Fruit fly (Drosophila melanogaster) whole organism, wandering third instar larva: Measurements from ENCODE around the gene ninaE.

Experiments
- Abd-B ChIP-seq: fragments of >200 bp; optimal IDR thresholded peaks from 2 replicates; lab custom pipeline; 2017; ENCODE audit warnings: missing biosample characterization, missing genetic modification characterization
- CG32264 ChIP-seq: fragments of 200-800 bp; sonication (Bioruptor generic); optimal IDR thresholded peaks from 2 replicates; lab custom pipeline; 2016; ENCODE audit warnings: missing biosample characterization, missing genetic modification characterization
- CG9705 ChIP-seq: fragments of 200-800 bp; sonication (Bioruptor generic); optimal IDR thresholded peaks from 2 replicates; lab custom pipeline; 2018; ENCODE audit warnings: missing biosample characterization, mild to moderate bottlenecking, missing genetic modification characterization
- CrebA ChIP-seq: fragments of 200-800 bp; sonication (Bioruptor generic); optimal IDR thresholded peaks from 2 replicates; lab custom pipeline; 2016; ENCODE audit warnings: missing biosample characterization, mild to moderate bottlenecking, missing genetic modification characterization, borderline replicate concordance
- Dfd ChIP-seq: fragments of >200 bp; optimal IDR thresholded peaks from 2 replicates; lab custom pipeline; 2017; ENCODE audit warnings: missing biosample characterization, missing genetic modification characterization
- Dif ChIP-seq: fragments of 200-275, 200-300 bp; sonication (Bioruptor generic); optimal IDR thresholded peaks from 2 replicates; lab custom pipeline; 2018; ENCODE audit warnings: missing biosample characterization, missing genetic modification characterization; ENCODE audit not compliant: partially characterized antibody
- GATAd ChIP-seq: sonication (Bioruptor generic); optimal IDR thresholded peaks from 2 replicates; lab custom pipeline; 2016; ENCODE audit warnings: missing biosample characterization, missing genetic modification characterization
- HLH106 ChIP-seq: fragments of 200-800 bp; optimal IDR thresholded peaks from 3 replicates; lab custom pipeline; 2019; ENCODE audit warnings: missing biosample characterization, mild to moderate bottlenecking, missing genetic modification characterization, moderate library complexity
- Hnf4 ChIP-seq: fragments of 200-800 bp; sonication (Bioruptor generic); optimal IDR thresholded peaks from 2 replicates; lab custom pipeline; 2016; ENCODE audit warnings: missing biosample characterization, mild to moderate bottlenecking, missing genetic modification characterization
- Hr78 ChIP-seq: fragments of >200 bp; optimal IDR thresholded peaks from 2 replicates; lab custom pipeline; 2017; ENCODE audit warnings: missing biosample characterization, missing genetic modification characterization
- Hr83 ChIP-seq: fragments of 200-300 bp; sonication (Bioruptor generic); optimal IDR thresholded peaks from 2 replicates; lab custom pipeline; 2016; ENCODE audit warnings: missing biosample characterization, mild to moderate bottlenecking, missing genetic modification characterization, moderate library complexity; ENCODE audit not compliant: poor library complexity, severe bottlenecking
- Jra ChIP-seq: sonication (Bioruptor generic); optimal IDR thresholded peaks from 2 replicates; lab custom pipeline; 2016; ENCODE audit warnings: missing biosample characterization, missing genetic modification characterization
- Mio ChIP-seq: sonication (Bioruptor generic); optimal IDR thresholded peaks from 2 replicates; lab custom pipeline; 2016; ENCODE audit warnings: missing biosample characterization, missing genetic modification characterization
- Myc ChIP-seq: fragments of >200 bp; optimal IDR thresholded peaks from 2 replicates; lab custom pipeline; 2017
- N ChIP-seq: fragments of >200 bp; optimal IDR thresholded peaks from 2 replicates; lab custom pipeline; 2018; ENCODE audit warnings: missing biosample characterization, missing external identifiers, missing genetic modification characterization
- OdsH ChIP-seq: fragments of 200-800 bp; sonication (Bioruptor generic); optimal IDR thresholded peaks from 2 replicates; lab custom pipeline; 2016; ENCODE audit warnings: missing biosample characterization, mild to moderate bottlenecking, missing genetic modification characterization
- Rel ChIP-seq, 2 experiments: fragments of 200-800 bp; sonication (Bioruptor generic) in 1 of 2; optimal IDR thresholded peaks; 2 replicates in 1 of 2; 3 replicates in 1 of 2; lab custom pipeline; 2016 to 2019; ENCODE audit warnings: mild to moderate bottlenecking in 2 of 2, missing biosample characterization in 2 of 2, missing genetic modification characterization in 2 of 2, moderate library complexity in 1 of 2
- Sp1 ChIP-seq: fragments of 200-800 bp; sonication (Bioruptor generic); optimal IDR thresholded peaks from 3 replicates; lab custom pipeline; 2019; ENCODE audit warnings: missing biosample characterization, mild to moderate bottlenecking, missing genetic modification characterization, moderate library complexity
- Vsx2 ChIP-seq: fragments of 200-300, 225-300 bp; sonication (Bioruptor generic); optimal IDR thresholded peaks from 2 replicates; lab custom pipeline; 2018; ENCODE audit warnings: missing biosample characterization, missing genetic modification characterization; ENCODE audit not compliant: partially characterized antibody
- br ChIP-seq: fragments of 200-800 bp; sonication (Bioruptor generic); optimal IDR thresholded peaks from 2 replicates; lab custom pipeline; 2016; ENCODE audit warnings: missing biosample characterization, missing genetic modification characterization
- brk ChIP-seq: fragments of 200-800 bp; sonication (Bioruptor generic); optimal IDR thresholded peaks from 2 replicates; lab custom pipeline; 2016; ENCODE audit warnings: missing biosample characterization, mild to moderate bottlenecking, missing genetic modification characterization
- dl ChIP-seq, 2 experiments: fragments of 175-275, 200-275 bp in 1 of 2; fragments of 200-275 bp in 1 of 2; sonication (Bioruptor generic); optimal IDR thresholded peaks; lab custom pipeline; 2018; ENCODE audit warnings: mild to moderate bottlenecking in 2 of 2, missing biosample characterization in 2 of 2, missing genetic modification characterization in 2 of 2, moderate library complexity in 2 of 2; ENCODE audit not compliant: partially characterized antibody in 2 of 2, insufficient read depth in 1 of 2
- dmrt93B ChIP-seq: fragments of 200-800 bp; sonication (Bioruptor generic); optimal IDR thresholded peaks from 2 replicates; lab custom pipeline; 2018; ENCODE audit warnings: missing biosample characterization, mild to moderate bottlenecking, missing genetic modification characterization
- dsf ChIP-seq: sonication (Bioruptor generic); optimal IDR thresholded peaks from 2 replicates; lab custom pipeline; 2016; ENCODE audit warnings: missing biosample characterization, missing genetic modification characterization, borderline replicate concordance
- ey ChIP-seq: fragments of 200-800 bp; sonication (Bioruptor generic); optimal IDR thresholded peaks from 2 replicates; lab custom pipeline; 2016; ENCODE audit warnings: missing biosample characterization, missing genetic modification characterization
- foxo ChIP-seq, 2 experiments: fragments of 200-800 bp; sonication (Bioruptor generic); optimal IDR thresholded peaks; 2 replicates in 1 of 2; 3 replicates in 1 of 2; lab custom pipeline; 2016 to 2017; ENCODE audit warnings: missing biosample characterization in 2 of 2, missing genetic modification characterization in 2 of 2
- fru ChIP-seq: fragments of 200-800 bp; sonication (Bioruptor generic); optimal IDR thresholded peaks from 3 replicates; lab custom pipeline; 2016; ENCODE audit warnings: missing biosample characterization, mild to moderate bottlenecking, missing genetic modification characterization
- h ChIP-seq: fragments of 200-800 bp; sonication (Bioruptor generic); optimal IDR thresholded peaks from 3 replicates; lab custom pipeline; 2016; ENCODE audit warnings: missing biosample characterization, mild to moderate bottlenecking, missing genetic modification characterization
- jim ChIP-seq: fragments of 175-275, 200-325 bp; sonication (Bioruptor generic); optimal IDR thresholded peaks from 2 replicates; lab custom pipeline; 2016; ENCODE audit warnings: missing biosample characterization, mild to moderate bottlenecking, missing genetic modification characterization
- lola ChIP-seq: fragments of >200 bp; optimal IDR thresholded peaks from 2 replicates; lab custom pipeline; 2017; ENCODE audit warnings: missing biosample characterization, missing genetic modification characterization
- pan ChIP-seq: fragments of >200 bp; optimal IDR thresholded peaks from 2 replicates; lab custom pipeline; 2017
- rgr ChIP-seq: fragments of 200-800 bp; sonication (Bioruptor generic); optimal IDR thresholded peaks from 3 replicates; lab custom pipeline; 2016; ENCODE audit warnings: missing biosample characterization, mild to moderate bottlenecking, missing genetic modification characterization
- sage ChIP-seq: fragments of 200-800 bp; sonication (Bioruptor generic); optimal IDR thresholded peaks from 2 replicates; lab custom pipeline; 2016; ENCODE audit warnings: missing biosample characterization, mild to moderate bottlenecking, missing genetic modification characterization
- tai ChIP-seq: sonication (Bioruptor generic); optimal IDR thresholded peaks from 2 replicates; lab custom pipeline; 2016; ENCODE audit warnings: missing biosample characterization, missing genetic modification characterization
- usp ChIP-seq: fragments of >200 bp; optimal IDR thresholded peaks from 2 replicates; lab custom pipeline; 2017; ENCODE audit warnings: missing biosample characterization, missing genetic modification characterization
- woc ChIP-seq: sonication (Bioruptor generic); optimal IDR thresholded peaks from 2 replicates; lab custom pipeline; 2016; ENCODE audit warnings: missing biosample characterization, mild to moderate bottlenecking, missing genetic modification characterization

Gene ninaE

dm6 chr3R:19911030-19911429 lies 23.0 kb upstream of the ninaE start:
- TF ChIP-seq Myc (no peak), HLH106 (tag; lab: Kevin White, UChicago) (no peak), Dfd (no peak), woc (GFP tag; lab: Kevin White, UChicago) (no peak), Hnf4 (GFP tag; lab: Kevin White, UChicago) (no peak), Hr78 (GFP tag; lab: Kevin White, UChicago) (no peak), CrebA (GFP tag; lab: Kevin White, UChicago) (no peak), usp (GFP tag; lab: Kevin White, UChicago) (no peak), fru (GFP tag; lab: Kevin White, UChicago) (no peak), Hr83 (GFP tag; lab: Kevin White, UChicago) (no peak)

- TF ChIP-seq N (GFP tag; lab: Kevin White, UChicago) (no peak), br (peak; percentile 7), sage (no peak), dl (GFP tag; optimal IDR thresholded peaks at IDR 0.05; lab: Kevin White, UChicago; ENCODE audit: insufficient read depth in 1 of 2, partially characterized antibody in 2 of 2) (no peak), foxo (GFP tag; optimal IDR thresholded peaks at IDR 0.05; lab: Kevin White, UChicago) (no peak), woc (GFP tag; lab: Kevin White, UChicago) (no peak), Vsx2 (GFP tag; lab: Kevin White, UChicago) (no peak), GATAd (GFP tag; lab: Kevin White, UChicago) (no peak), Jra (GFP tag; lab: Kevin White, UChicago) (no peak), Abd-B (no peak), Rel (GFP tag; optimal IDR thresholded peaks at IDR 0.05; lab: Kevin White, UChicago) (no peak), Rel (tag; optimal IDR thresholded peaks at IDR 0.05; lab: Kevin White, UChicago) (peak; percentile 83), h (GFP tag; lab: Kevin White, UChicago) (no peak), Myc (no peak), CrebA (GFP tag; lab: Kevin White, UChicago) (no peak)
Observed at dm6 chr3R:19910302-19911029, 22.5 kb upstream of the ninaE start.

dm6 chr3R:19909541-19910182 lies 21.7 kb upstream of the ninaE start:
- TF ChIP-seq sage (no peak), CG9705 (no peak), tai (no peak), OdsH (GFP tag; lab: Kevin White, UChicago) (no peak), GATAd (GFP tag; lab: Kevin White, UChicago) (no peak), jim (no peak), fru (GFP tag; lab: Kevin White, UChicago) (no peak), Sp1 (no peak), pan (lab: Kevin White, UChicago) (no peak), foxo (GFP tag; optimal IDR thresholded peaks at IDR 0.05; lab: Kevin White, UChicago) (no peak), ey (GFP tag; lab: Kevin White, UChicago) (no peak)

dm6 chr3R:19908863-19909343 lies 20.9 kb upstream of the ninaE start:
- peak; percentile 69 for TF ChIP-seq fru (GFP tag; lab: Kevin White, UChicago)
- peak; percentile 64 for TF ChIP-seq CG32264
- peak; percentile 40 for TF ChIP-seq HLH106 (tag; lab: Kevin White, UChicago)
- no peak for TF ChIP-seq Dfd
- peak; percentile 23 for TF ChIP-seq dsf (GFP tag; lab: Kevin White, UChicago)
- TF ChIP-seq Hr83 (GFP tag; lab: Kevin White, UChicago): peak; percentile 45
- TF ChIP-seq Dif: no peak
- TF ChIP-seq h (GFP tag; lab: Kevin White, UChicago): peak; percentile 88
- TF ChIP-seq br: peak; percentile 88
- TF ChIP-seq Jra (GFP tag; lab: Kevin White, UChicago): peak; percentile 56
- TF ChIP-seq foxo (GFP tag; optimal IDR thresholded peaks at IDR 0.05; lab: Kevin White, UChicago): peak; percentile 5 to 85
- no peak for TF ChIP-seq GATAd (GFP tag; lab: Kevin White, UChicago)
- TF ChIP-seq CrebA (GFP tag; lab: Kevin White, UChicago): no peak
- peak; percentile 75 for TF ChIP-seq brk
- TF ChIP-seq N (GFP tag; lab: Kevin White, UChicago): no peak
- TF ChIP-seq Sp1: peak; percentile 39
- no peak for TF ChIP-seq CG9705
- TF ChIP-seq tai: no peak
- TF ChIP-seq usp (GFP tag; lab: Kevin White, UChicago): no peak
- TF ChIP-seq Mio: no peak
- peak; percentile 40 for TF ChIP-seq sage
- TF ChIP-seq Myc: no peak
- TF ChIP-seq lola: no peak
- TF ChIP-seq dmrt93B (GFP tag; lab: Kevin White, UChicago): peak; percentile 44
- TF ChIP-seq Abd-B: no peak
- TF ChIP-seq jim: no peak
- no peak for TF ChIP-seq dl (GFP tag; optimal IDR thresholded peaks at IDR 0.05; lab: Kevin White, UChicago; ENCODE audit: insufficient read depth in 1 of 2, partially characterized antibody in 2 of 2)
- peak; percentile 83 for TF ChIP-seq ey (GFP tag; lab: Kevin White, UChicago)
- TF ChIP-seq Vsx2 (GFP tag; lab: Kevin White, UChicago): no peak
- TF ChIP-seq Rel (GFP tag; optimal IDR thresholded peaks at IDR 0.05; lab: Kevin White, UChicago): peak; percentile 17
- no peak for TF ChIP-seq Rel (tag; optimal IDR thresholded peaks at IDR 0.05; lab: Kevin White, UChicago)
- peak; percentile 82 for TF ChIP-seq OdsH (GFP tag; lab: Kevin White, UChicago)
- peak; percentile 87 for TF ChIP-seq rgr
- peak; percentile 80 for TF ChIP-seq Hnf4 (GFP tag; lab: Kevin White, UChicago)
